Fruit fly (Drosophila melanogaster) whole organism, embryonic: ENCODE data around the gene Mondo.

ENCODE experiments used
- CG10565 ChIP-seq: fragments of 200-800 bp; sonication (Bioruptor generic); optimal IDR thresholded peaks from 3 replicates; lab custom pipeline; 2016; ENCODE audit warnings: missing biosample characterization, mild to moderate bottlenecking, missing genetic modification characterization
- CG16779 ChIP-seq: fragments of 200-800 bp; sonication (Bioruptor generic); IDR thresholded peaks from 2 replicates; pipeline ENCODE4 v1.3.6; 2022; ENCODE audit warnings: missing biosample characterization, missing genetic modification characterization
- Dip3 ChIP-seq: fragments of 200-800 bp; sonication (Bioruptor generic); optimal IDR thresholded peaks from 3 replicates; lab custom pipeline; 2016; ENCODE audit warnings: missing biosample characterization, missing genetic modification characterization
- dimm ChIP-seq: fragments of 200-800 bp; sonication (Bioruptor generic); IDR thresholded peaks from 2 replicates; pipeline ENCODE4 v1.3.6; 2022; ENCODE audit warnings: missing biosample characterization, missing genetic modification characterization
- fd64A ChIP-seq: fragments of 200-800 bp; sonication (Bioruptor generic); optimal IDR thresholded peaks from 3 replicates; lab custom pipeline; 2018; ENCODE audit warnings: missing biosample characterization, mild to moderate bottlenecking, missing genetic modification characterization
- lmd ChIP-seq: fragments of 200-800 bp; sonication (Bioruptor generic); IDR thresholded peaks from 2 replicates; pipeline ENCODE4 v1.3.6; 2022; ENCODE audit warnings: missing biosample characterization, missing genetic modification characterization

- TF ChIP-seq Dip3 (GFP tag; lab: Kevin White, UChicago): no peak
- no peak for TF ChIP-seq lmd (GFP tag; lab: Robert Waterston, UW)
- no peak for TF ChIP-seq fd64A (GFP tag; lab: Kevin White, UChicago)
- no peak for TF ChIP-seq CG10565 (GFP tag; lab: Kevin White, UChicago)
- no peak for TF ChIP-seq dimm (GFP tag; lab: Robert Waterston, UW)
- no peak for TF ChIP-seq CG16779 (GFP tag; lab: Robert Waterston, UW)
Measured at dm6 chr2L:21307795-21308426, 1.9 kb downstream of the Mondo start.
